Worm (Caenorhabditis elegans) whole organism, mixed stage, embryonic: ENCODE measurements around the gene cca-1.

Experiments
- blmp-1 ChIP-seq: fragments of 150-350 bp; optimal IDR thresholded peaks from 2 replicates; lab custom pipeline; 2014; ENCODE audit warnings: missing biosample characterization, missing genetic modification characterization
- ceh-39 ChIP-seq: fragments of 150-350 bp; optimal IDR thresholded peaks from 2 replicates; lab custom pipeline; 2014; ENCODE audit warnings: missing biosample characterization, missing genetic modification characterization
- elt-3 ChIP-seq: fragments of 150-350 bp; optimal IDR thresholded peaks from 2 replicates; lab custom pipeline; 2014; ENCODE audit warnings: missing biosample characterization, missing genetic modification characterization
- mab-5 ChIP-seq: fragments of 150-350 bp; optimal IDR thresholded peaks from 2 replicates; lab custom pipeline; 2014; ENCODE audit warnings: missing biosample characterization, missing genetic modification characterization
- mls-2 ChIP-seq: sonication (generic microtip); optimal IDR thresholded peaks from 2 replicates; lab custom pipeline; 2016; ENCODE audit warnings: mild to moderate bottlenecking, missing genetic modification characterization, moderate library complexity, missing compliant biosample characterization
- nhr-28 ChIP-seq: fragments of 150-350 bp; optimal IDR thresholded peaks from 2 replicates; lab custom pipeline; 2014; ENCODE audit warnings: missing biosample characterization, missing genetic modification characterization
- snpc-4 ChIP-seq: fragments of 150-350 bp; optimal IDR thresholded peaks from 2 replicates; lab custom pipeline; 2014; ENCODE audit warnings: missing biosample characterization, missing genetic modification characterization
- unc-62 ChIP-seq: fragments of 150-350 bp; optimal IDR thresholded peaks from 2 replicates; lab custom pipeline; 2014; ENCODE audit warnings: missing biosample characterization, missing genetic modification reagents, missing genetic modification characterization

DNA sequence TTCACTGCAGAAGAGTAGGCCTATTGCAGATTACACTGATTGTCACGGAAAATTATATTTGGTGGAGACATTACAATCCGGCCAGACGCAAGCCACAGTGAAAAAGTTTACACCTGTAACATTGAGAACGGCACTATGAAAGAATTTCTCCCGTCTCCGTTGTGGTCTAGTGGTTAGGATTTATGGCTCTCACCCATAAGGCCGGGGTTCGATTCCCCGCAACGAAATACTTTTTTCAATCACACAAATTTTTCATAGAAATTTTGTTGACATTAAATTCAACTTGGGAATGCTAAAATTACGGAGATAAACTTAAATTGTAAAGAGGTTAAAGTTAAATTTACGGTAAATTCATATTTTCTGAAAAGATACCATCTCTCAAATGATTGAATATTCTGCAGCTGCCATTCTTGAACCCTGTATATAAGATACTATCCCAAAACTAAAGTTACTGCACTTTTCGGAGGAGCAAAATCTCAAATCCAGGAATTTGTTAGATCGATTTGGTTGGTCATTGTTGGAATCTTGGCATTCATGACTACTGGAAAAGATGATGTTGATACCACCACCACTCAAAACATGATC, 30.8 kb upstream of the cca-1 start, which contains the start of gene C39D10.1:
- TF ChIP-seq elt-3: no peak
- no peak for TF ChIP-seq unc-62
- TF ChIP-seq nhr-28: no peak
- no peak for TF ChIP-seq ceh-39 (tag; lab: Kevin White, UChicago)
- no peak for TF ChIP-seq mab-5
- no peak for TF ChIP-seq mls-2
- no peak for TF ChIP-seq snpc-4
- no peak for TF ChIP-seq blmp-1 (tag; lab: Kevin White, UChicago)
